Worm (Caenorhabditis elegans) whole organism, late embryonic: Measurements from ENCODE around the gene clec-221.

Source experiments
- C38D4.7 ChIP-seq: fragments of 200-800 bp; sonication (Bioruptor generic); optimal IDR thresholded peaks from 2 replicates; lab custom pipeline; 2018; ENCODE audit warnings: mild to moderate bottlenecking, missing genetic modification characterization, moderate library complexity, missing compliant biosample characterization
- F13H6.1 ChIP-seq: sonication (generic microtip); optimal IDR thresholded peaks from 2 replicates; lab custom pipeline; 2016; ENCODE audit warnings: missing genetic modification characterization, missing compliant biosample characterization
- K02D7.2 ChIP-seq: sonication (generic microtip); optimal IDR thresholded peaks from 2 replicates; lab custom pipeline; 2017; ENCODE audit warnings: mild to moderate bottlenecking, missing genetic modification characterization, missing compliant biosample characterization
- T23F11.4 ChIP-seq: fragments of 200-800 bp; sonication (Bioruptor generic); optimal IDR thresholded peaks from 2 replicates; lab custom pipeline; 2018; ENCODE audit warnings: mild to moderate bottlenecking, missing genetic modification characterization, missing compliant biosample characterization
- ahr-1 ChIP-seq: sonication (generic microtip); optimal IDR thresholded peaks from 2 replicates; lab custom pipeline; 2016; ENCODE audit warnings: missing genetic modification characterization, missing compliant biosample characterization
- ceh-14 ChIP-seq: sonication (generic microtip); optimal IDR thresholded peaks from 2 replicates; lab custom pipeline; 2016; ENCODE audit warnings: missing genotype, missing genetic modification characterization, missing compliant biosample characterization
- ceh-18 ChIP-seq: sonication (generic microtip); optimal IDR thresholded peaks from 2 replicates; lab custom pipeline; 2016; ENCODE audit warnings: missing genetic modification characterization, missing compliant biosample characterization
- ceh-24 ChIP-seq: sonication (generic microtip); optimal IDR thresholded peaks from 2 replicates; lab custom pipeline; 2016; ENCODE audit warnings: mild to moderate bottlenecking, missing genetic modification characterization, missing compliant biosample characterization
- ceh-30 ChIP-seq: fragments of 150-350 bp; optimal IDR thresholded peaks from 2 replicates; lab custom pipeline; 2014; ENCODE audit warnings: missing biosample characterization, missing genetic modification characterization
- ceh-45 ChIP-seq: fragments of 200-800 bp; sonication (Bioruptor generic); IDR thresholded peaks from 2 replicates; pipeline ENCODE4 v1.3.6; 2022; ENCODE audit warnings: missing genetic modification reagents, missing genetic modification characterization, missing compliant biosample characterization
- ceh-9 ChIP-seq: sonication (generic microtip); optimal IDR thresholded peaks from 2 replicates; lab custom pipeline; 2016; ENCODE audit warnings: mild to moderate bottlenecking, missing genetic modification characterization, inconsistent platforms, missing compliant biosample characterization
- dmd-4 ChIP-seq: sonication (generic microtip); optimal IDR thresholded peaks from 2 replicates; lab custom pipeline; 2016; ENCODE audit warnings: borderline replicate concordance, missing genetic modification characterization, missing compliant biosample characterization
- elt-2 ChIP-seq: sonication (generic microtip); optimal IDR thresholded peaks from 2 replicates; lab custom pipeline; 2016; ENCODE audit warnings: missing genetic modification reagents, missing genetic modification characterization, missing compliant biosample characterization
- elt-4 ChIP-seq: sonication (generic microtip); optimal IDR thresholded peaks from 2 replicates; lab custom pipeline; 2016; ENCODE audit warnings: missing genetic modification characterization, missing compliant biosample characterization
- eyg-1 ChIP-seq: sonication (generic microtip); optimal IDR thresholded peaks from 2 replicates; lab custom pipeline; 2016; ENCODE audit warnings: missing genotype, missing genetic modification characterization, missing compliant biosample characterization
- fax-1 ChIP-seq: sonication (generic microtip); optimal IDR thresholded peaks from 2 replicates; lab custom pipeline; 2016; ENCODE audit warnings: missing genotype, missing genetic modification characterization, missing compliant biosample characterization
- hlh-13 ChIP-seq: fragments of 200-800 bp; sonication (Bioruptor generic); optimal IDR thresholded peaks from 2 replicates; lab custom pipeline; 2018; ENCODE audit warnings: mild to moderate bottlenecking, missing genetic modification characterization, missing compliant biosample characterization
- hlh-15 ChIP-seq: sonication (generic microtip); optimal IDR thresholded peaks from 2 replicates; lab custom pipeline; 2016; ENCODE audit warnings: missing genetic modification characterization, missing compliant biosample characterization
- hlh-8 ChIP-seq: sonication (generic microtip); optimal IDR thresholded peaks from 2 replicates; lab custom pipeline; 2016; ENCODE audit warnings: missing genotype, missing genetic modification characterization, missing compliant biosample characterization
- lim-6 ChIP-seq: sonication (generic microtip); optimal IDR thresholded peaks from 2 replicates; lab custom pipeline; 2016; ENCODE audit warnings: missing genetic modification characterization, missing compliant biosample characterization
- nfya-1 ChIP-seq: sonication (generic microtip); optimal IDR thresholded peaks from 2 replicates; lab custom pipeline; 2017; ENCODE audit warnings: missing genetic modification characterization, mild to moderate bottlenecking, missing compliant biosample characterization, antibody characterized with exemption, moderate library complexity
- npax-4 ChIP-seq: sonication (generic microtip); optimal IDR thresholded peaks from 2 replicates; lab custom pipeline; 2016; ENCODE audit warnings: missing genetic modification characterization, missing compliant biosample characterization
- pat-9 ChIP-seq: fragments of 200-800 bp; sonication (Bioruptor generic); optimal IDR thresholded peaks from 2 replicates; lab custom pipeline; 2018; ENCODE audit warnings: mild to moderate bottlenecking, missing genetic modification characterization, moderate library complexity, missing compliant biosample characterization
- pqm-1 ChIP-seq: sonication (generic microtip); optimal IDR thresholded peaks from 2 replicates; lab custom pipeline; 2016; ENCODE audit warnings: missing genetic modification characterization, missing compliant biosample characterization
- pros-1 ChIP-seq: fragments of 150-350 bp; optimal IDR thresholded peaks from 2 replicates; lab custom pipeline; 2014; ENCODE audit warnings: missing biosample characterization, missing genetic modification reagents, missing genetic modification characterization
- sdc-2 ChIP-seq: sonication (generic microtip); optimal IDR thresholded peaks from 2 replicates; lab custom pipeline; 2016; ENCODE audit warnings: missing genotype, missing genetic modification characterization, missing compliant biosample characterization
- sox-2 ChIP-seq: fragments of 200-800 bp; sonication (Bioruptor generic); IDR thresholded peaks from 2 replicates; pipeline ENCODE4 v1.3.6; 2022; ENCODE audit warnings: missing genetic modification reagents, missing genetic modification characterization, missing compliant biosample characterization
- sox-4 ChIP-seq: sonication (generic microtip); optimal IDR thresholded peaks from 2 replicates; lab custom pipeline; 2017; ENCODE audit warnings: mild to moderate bottlenecking, missing genetic modification characterization, inconsistent platforms, missing compliant biosample characterization
- tbx-2 ChIP-seq: sonication (generic microtip); optimal IDR thresholded peaks from 2 replicates; lab custom pipeline; 2016; ENCODE audit warnings: missing genetic modification characterization, missing compliant biosample characterization
- ttx-3 ChIP-seq: sonication (generic microtip); optimal IDR thresholded peaks from 2 replicates; lab custom pipeline; 2016; ENCODE audit warnings: missing genetic modification reagents, missing genetic modification characterization, missing compliant biosample characterization
- unc-42 ChIP-seq: sonication (generic microtip); optimal IDR thresholded peaks from 2 replicates; lab custom pipeline; 2016; ENCODE audit warnings: missing genotype, missing genetic modification characterization, missing compliant biosample characterization
- unc-55 ChIP-seq: sonication (generic microtip); optimal IDR thresholded peaks from 2 replicates; lab custom pipeline; 2017; ENCODE audit warnings: missing biosample characterization, missing genetic modification reagents, missing genetic modification characterization
- unc-86 ChIP-seq: sonication (generic microtip); optimal IDR thresholded peaks from 2 replicates; lab custom pipeline; 2016; ENCODE audit warnings: missing genetic modification characterization, missing compliant biosample characterization
- ztf-16 ChIP-seq: sonication (generic microtip); optimal IDR thresholded peaks from 2 replicates; lab custom pipeline; 2017; ENCODE audit warnings: missing genetic modification characterization, missing compliant biosample characterization

clec-221 gene

ce11 chrV:10955681-10956476 lies 1.6 kb upstream of the clec-221 start, which contains the start of gene F17C11.13:
Gene F17C11.13, plus strand, starts transcription at chrV:10955923.
- TF ChIP-seq nfya-1 (tag; lab: Kevin White, UChicago) (no peak), hlh-8 (tag; lab: Kevin White, UChicago) (no peak), ceh-24 (tag; lab: Kevin White, UChicago) (no peak), pros-1 (tag; lab: Kevin White, UChicago) (no peak), eyg-1 (no peak), pat-9 (tag; lab: Kevin White, UChicago) (no peak), elt-2 (tag; lab: Kevin White, UChicago) (no peak), dmd-4 (tag; lab: Kevin White, UChicago) (no peak), ceh-30 (no peak), pqm-1 (tag; lab: Kevin White, UChicago) (no peak), F13H6.1 (tag; lab: Kevin White, UChicago) (no peak), elt-4 (tag; lab: Kevin White, UChicago) (no peak), ztf-16 (no peak)

ce11 chrV:10954832-10955231 lies 598 bp upstream of the clec-221 start, which contains the start of gene F17C11.6:
Gene F17C11.6, plus strand, starts transcription at chrV:10955121.
- TF ChIP-seq fax-1 (tag; lab: Kevin White, UChicago) (no peak), ceh-18 (no peak), ztf-16 (no peak), hlh-13 (GFP tag; lab: Kevin White, UChicago) (no peak), sox-2 (GFP tag; lab: Robert Waterston, UW) (no peak), sox-4 (tag; lab: Kevin White, UChicago) (no peak), dmd-4 (tag; lab: Kevin White, UChicago) (no peak), T23F11.4 (GFP tag; lab: Kevin White, UChicago) (no peak), ceh-30 (no peak), hlh-8 (tag; lab: Kevin White, UChicago) (no peak), C38D4.7 (GFP tag; lab: Kevin White, UChicago) (no peak), unc-55 (GFP tag; lab: Kevin White, UChicago) (no peak), ceh-45 (GFP tag; lab: Robert Waterston, UW) (no peak)

ce11 chrV:10953471-10954155 lies 621 bp downstream of the clec-221 start:
- no peak for TF ChIP-seq ceh-24 (tag; lab: Kevin White, UChicago)
- no peak for TF ChIP-seq unc-42 (tag; lab: Kevin White, UChicago)
- TF ChIP-seq ahr-1 (tag; lab: Kevin White, UChicago) = no peak
- TF ChIP-seq sox-2 (GFP tag; lab: Robert Waterston, UW) = no peak
- no peak for TF ChIP-seq ttx-3 (tag; lab: Kevin White, UChicago)
- TF ChIP-seq ztf-16 = no peak
- no peak for TF ChIP-seq K02D7.2 (tag; lab: Kevin White, UChicago)
- no peak for TF ChIP-seq tbx-2 (tag; lab: Kevin White, UChicago)
- TF ChIP-seq npax-4 (tag; lab: Kevin White, UChicago) = no peak
- no peak for TF ChIP-seq lim-6 (tag; lab: Kevin White, UChicago)
- no peak for TF ChIP-seq ceh-14 (tag; lab: Kevin White, UChicago)
- TF ChIP-seq sdc-2 (tag; lab: Kevin White, UChicago) = no peak
- no peak for TF ChIP-seq ceh-9 (tag; lab: Kevin White, UChicago)
- no peak for TF ChIP-seq unc-86 (tag; lab: Kevin White, UChicago)
- TF ChIP-seq hlh-15 (tag; lab: Kevin White, UChicago) = no peak
